Fruit fly (Drosophila melanogaster): ENCODE data around the gene CG43679.

- TF ChIP-seq Mnt (GFP tag; optimal IDR thresholded peaks at IDR 0.05) = no peak
- TF ChIP-seq pad (GFP tag; optimal IDR thresholded peaks at IDR 0.05) = no peak
These were observed 42.8 kb upstream of the CG43679 start for dm6 chr3L:15093929-15094588.

All from whole organism, adult.